Worm (Caenorhabditis elegans): ENCODE results near the gene ZK930.2.

The ZK930.2 gene

ce11 chrII:11889420-11890075 is 3.7 kb downstream of the ZK930.2 start (continued):
- TF ChIP-seq lsy-2 (tag; optimal IDR thresholded peaks at IDR 0.05) (no peak), ama-1 (optimal IDR thresholded peaks at IDR 0.05) (no peak)

- TF ChIP-seq tra-1 (GFP tag; IDR thresholded peaks at IDR 0.05) (no peak), attf-4 (tag; optimal IDR thresholded peaks at IDR 0.05) (no peak), zfp-3 (GFP tag; conservative IDR thresholded peaks at IDR 0.05) (no peak), nhr-77 (tag; optimal IDR thresholded peaks at IDR 0.05) (no peak), lir-3 (tag; optimal IDR thresholded peaks at IDR 0.05) (no peak), ztf-7 (tag; optimal IDR thresholded peaks at IDR 0.05) (no peak), egl-27 (tag; optimal IDR thresholded peaks at IDR 0.05) (no peak), rbr-2 (tag; optimal IDR thresholded peaks at IDR 0.05) (no peak), zfp-2 (tag; optimal IDR thresholded peaks at IDR 0.05) (no peak), nhr-76 (tag; optimal IDR thresholded peaks at IDR 0.05) (no peak), daf-16 (GFP tag; optimal IDR thresholded peaks at IDR 0.05) (no peak), daf-16 (tag; optimal IDR thresholded peaks at IDR 0.05) (no peak), dve-1 (tag; optimal IDR thresholded peaks at IDR 0.05; ENCODE audit: insufficient read depth) (no peak), mdt-29 (GFP tag; IDR thresholded peaks at IDR 0.05) (no peak), nhr-102 (tag; optimal IDR thresholded peaks at IDR 0.05) (no peak), mep-1 (tag; optimal IDR thresholded peaks at IDR 0.05) (no peak)
Measured at ce11 chrII:11888150-11888549, 5.1 kb downstream of the ZK930.2 start.

DNA sequence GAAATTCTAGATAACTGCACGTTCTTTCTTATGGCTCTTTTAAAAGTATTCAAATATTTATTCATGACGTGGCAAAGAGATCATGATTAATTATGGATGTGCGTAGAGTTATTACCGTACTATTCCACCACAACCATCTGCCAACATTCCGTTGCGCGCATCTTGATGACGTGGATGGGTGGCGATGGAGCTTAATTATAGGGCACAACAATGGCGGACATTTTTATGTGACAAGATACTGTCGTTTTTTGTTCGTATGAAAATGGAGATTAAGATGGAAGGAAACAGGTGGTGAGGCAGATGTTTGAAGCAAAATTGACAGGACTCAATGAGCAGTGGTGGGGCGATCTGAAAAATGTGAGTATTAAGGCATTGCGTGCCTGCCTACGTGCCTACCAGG is 5.5 kb downstream of the ZK930.2 start:
- TF ChIP-seq unc-62 (GFP tag; optimal IDR thresholded peaks at IDR 0.05 in 1 of 2), result peak in 1 of 2 experiments; percentile 14
- no peak for TF ChIP-seq unc-62 (tag; optimal IDR thresholded peaks at IDR 0.05)
- TF ChIP-seq unc-39 (tag; optimal IDR thresholded peaks at IDR 0.05), result no peak

ce11 chrII:11883648-11884047 is 9.6 kb downstream of the ZK930.2 start, which contains the start of gene ZK930.6:
TSS of gene ZK930.6 (plus strand) at chrII:11883948.
- TF ChIP-seq nhr-41 (GFP tag; IDR thresholded peaks at IDR 0.05), result no peak
- TF ChIP-seq dmd-8 (GFP tag; IDR thresholded peaks at IDR 0.05), result no peak
- no peak for TF ChIP-seq ztf-7 (tag; optimal IDR thresholded peaks at IDR 0.05)
- no peak for TF ChIP-seq D1046.2 (GFP tag; IDR thresholded peaks at IDR 0.05)
- TF ChIP-seq duxl-1 (tag; optimal IDR thresholded peaks at IDR 0.05; ENCODE audit: poor library complexity), result no peak
- TF ChIP-seq Y105C5A.15 (GFP tag; IDR thresholded peaks at IDR 0.05), result no peak
- TF ChIP-seq unc-62 (GFP tag; optimal IDR thresholded peaks at IDR 0.05 in 1 of 2), result no peak
- TF ChIP-seq unc-62 (tag; optimal IDR thresholded peaks at IDR 0.05), result no peak
- no peak for TF ChIP-seq nhr-237 (tag; optimal IDR thresholded peaks at IDR 0.05)
- no peak for TF ChIP-seq rbr-2 (tag; optimal IDR thresholded peaks at IDR 0.05)
- TF ChIP-seq unc-130 (GFP tag; optimal IDR thresholded peaks at IDR 0.05), result no peak
- TF ChIP-seq fkh-10 (GFP tag; optimal IDR thresholded peaks at IDR 0.05), result no peak
- no peak for TF ChIP-seq nhr-6 (tag; optimal IDR thresholded peaks at IDR 0.05)
- no peak for TF ChIP-seq fos-1 (tag; optimal IDR thresholded peaks at IDR 0.05)
- no peak for TF ChIP-seq aly-2 (tag; optimal IDR thresholded peaks at IDR 0.05)
- TF ChIP-seq mes-2 (tag; optimal IDR thresholded peaks at IDR 0.05; ENCODE audit: poor library complexity, severe bottlenecking), result no peak
- no peak for TF ChIP-seq mdl-1 (tag; optimal IDR thresholded peaks at IDR 0.05)
- no peak for TF ChIP-seq F49E8.2 (tag; optimal IDR thresholded peaks at IDR 0.05; ENCODE audit: borderline replicate concordance)
- TF ChIP-seq ztf-11 (tag; optimal IDR thresholded peaks at IDR 0.05), result no peak

All from whole organism, L4 larva.